Worm (Caenorhabditis elegans) whole organism, dauer: ENCODE measurements around the gene prmt-9.
"Not testable (repeated sequence)": the region's sequence is repeated elsewhere in the genome, so short reads cannot be mapped to it uniquely, and the experiment has no call there.

Source experiments
- unc-62 ChIP-seq: sonication (generic microtip); optimal IDR thresholded peaks from 2 replicates; lab custom pipeline; 2017; ENCODE audit warnings: missing biosample characterization, missing genetic modification reagents, missing genetic modification characterization

Gene prmt-9

DNA sequence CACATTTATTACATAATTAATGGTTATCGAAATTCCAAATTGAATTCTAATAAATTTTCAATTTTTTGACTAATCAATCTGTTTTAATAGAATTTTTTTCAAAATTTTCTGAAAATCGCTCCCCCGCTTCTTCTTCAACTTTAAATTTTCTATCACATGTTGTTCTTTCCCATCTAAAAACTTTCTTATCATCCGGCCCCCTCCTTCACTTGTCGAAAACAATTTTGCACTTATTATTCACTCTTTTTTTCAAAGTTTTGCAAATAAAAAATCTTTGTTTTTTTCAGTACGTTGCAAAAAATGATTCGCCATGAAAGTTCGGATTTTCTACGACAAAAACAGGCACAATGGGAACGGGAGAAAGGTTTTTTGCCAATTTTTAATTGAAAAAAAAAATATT is 4.2 kb upstream of the prmt-9 start, which contains the start of gene T23B5.3:
Gene T23B5.3 (plus strand): TSS at position 301 of the 400 bp plus-strand sequence.
- TF ChIP-seq unc-62 (GFP tag; lab: Kevin White, UChicago) = no peak

DNA sequence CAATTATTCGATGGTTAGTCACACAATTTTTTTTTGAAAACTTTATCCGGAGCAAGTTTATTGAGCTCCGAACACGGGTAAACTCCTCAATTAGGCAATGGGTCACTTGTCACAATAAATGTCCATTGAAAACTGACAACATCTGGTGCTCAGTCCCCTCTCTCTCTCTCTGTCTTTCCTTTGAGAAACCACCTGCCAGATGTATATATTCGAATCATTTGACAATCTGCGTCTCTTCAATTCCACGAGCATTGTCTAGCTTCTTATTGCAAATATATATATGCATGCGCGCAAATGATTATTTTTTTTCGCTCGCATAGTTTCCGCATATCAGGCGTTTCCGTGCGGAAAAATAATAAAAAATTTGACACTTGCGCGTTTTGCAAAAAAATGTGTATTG is 1.6 kb upstream of the prmt-9 start:
- TF ChIP-seq unc-62 (GFP tag; lab: Kevin White, UChicago) = no peak

DNA sequence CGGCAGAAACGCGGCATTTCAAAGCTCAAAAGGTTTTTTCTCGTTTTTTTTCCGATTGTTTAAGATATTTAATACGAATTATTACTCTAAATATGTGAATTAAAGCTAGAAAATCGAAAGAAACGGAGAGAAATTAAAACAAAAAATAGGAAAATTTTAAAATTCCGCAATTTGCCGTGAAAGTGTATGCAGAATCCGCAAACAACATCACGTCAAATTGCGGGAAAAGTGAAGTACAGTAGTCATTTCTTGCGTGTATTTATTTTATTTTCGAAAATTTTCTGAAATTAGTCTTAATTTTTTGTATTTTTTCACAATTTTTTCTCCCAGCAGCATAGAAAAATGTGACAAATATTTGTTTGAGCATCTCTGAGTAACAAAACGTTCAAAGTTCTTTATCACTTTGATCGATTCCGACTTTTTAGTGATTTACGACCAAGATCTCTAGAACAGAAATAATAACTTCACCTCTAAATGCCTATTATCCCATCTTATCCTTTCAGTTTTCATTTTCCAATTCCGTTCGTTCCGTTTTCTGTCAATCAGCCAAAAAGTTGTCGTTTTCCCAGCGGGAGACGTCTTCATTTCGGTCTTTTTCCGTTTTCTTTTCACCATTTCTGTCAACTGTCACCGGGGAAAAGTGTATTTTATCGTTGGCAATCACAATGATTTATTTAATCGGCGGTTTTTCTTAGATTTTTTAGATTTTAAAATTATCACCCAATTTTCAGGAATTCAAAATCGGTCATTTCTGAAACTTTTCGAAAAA is 832 bp upstream of the prmt-9 start:
- no peak for TF ChIP-seq unc-62 (GFP tag; lab: Kevin White, UChicago)

DNA sequence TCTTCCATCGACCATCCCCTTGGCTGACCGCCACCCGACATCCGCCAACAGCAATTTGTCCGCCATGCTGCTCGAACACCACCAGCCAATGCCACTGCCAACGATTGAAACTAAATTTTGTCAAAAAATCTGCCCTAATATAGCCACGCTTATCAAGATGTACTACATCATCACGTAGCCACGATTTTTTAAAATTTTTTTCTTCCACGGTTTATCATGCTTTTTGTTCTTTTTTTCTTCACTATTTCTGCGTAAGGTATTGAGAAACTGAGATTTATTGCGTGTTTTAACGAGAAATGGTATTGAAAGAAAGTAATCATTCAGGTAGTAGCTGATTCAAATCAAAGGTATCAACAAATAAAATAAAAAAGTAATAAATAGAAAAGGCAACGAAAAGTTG is 7.0 kb downstream of the prmt-9 start, which contains the start of gene T23B5.6:
Gene T23B5.6 (minus strand): TSS at position 101 of the 400 bp plus-strand sequence.
- not testable (repeated sequence) for TF ChIP-seq unc-62 (GFP tag; lab: Kevin White, UChicago)

ce11 chrIV:12674700-12675099 is 9.5 kb downstream of the prmt-9 start, which contains the start of gene T23B5.4:
TSS of gene T23B5.4 (plus strand) at chrIV:12675000.
- TF ChIP-seq unc-62 (GFP tag; lab: Kevin White, UChicago) = no peak

- TF ChIP-seq unc-62 (GFP tag; lab: Kevin White, UChicago) = no peak
Observed at ce11 chrIV:12653094-12653493, 31.1 kb downstream of the prmt-9 start, which contains the start of the genes wdfy-3 and C26H9A.4. TSS of gene wdfy-3 (plus strand) at chrIV:12653401. TSS of gene C26H9A.4 (plus strand) at chrIV:12653410.

ce11 chrIV:12651570-12651969 is 32.6 kb downstream of the prmt-9 start:
- TF ChIP-seq unc-62 (GFP tag; lab: Kevin White, UChicago) = no peak

- TF ChIP-seq unc-62 (GFP tag; lab: Kevin White, UChicago) = no peak
Observed at ce11 chrIV:12650597-12650996, 33.6 kb downstream of the prmt-9 start.

ce11 chrIV:12640875-12641860 is 43.0 kb downstream of the prmt-9 start:
- TF ChIP-seq unc-62 (GFP tag; lab: Kevin White, UChicago) = no peak

- no peak for TF ChIP-seq unc-62 (GFP tag; lab: Kevin White, UChicago)
Observed at ce11 chrIV:12640137-12640536, 44.0 kb downstream of the prmt-9 start, which contains the start of gene vha-7. TSS of gene vha-7 (plus strand) at chrIV:12640462.

DNA sequence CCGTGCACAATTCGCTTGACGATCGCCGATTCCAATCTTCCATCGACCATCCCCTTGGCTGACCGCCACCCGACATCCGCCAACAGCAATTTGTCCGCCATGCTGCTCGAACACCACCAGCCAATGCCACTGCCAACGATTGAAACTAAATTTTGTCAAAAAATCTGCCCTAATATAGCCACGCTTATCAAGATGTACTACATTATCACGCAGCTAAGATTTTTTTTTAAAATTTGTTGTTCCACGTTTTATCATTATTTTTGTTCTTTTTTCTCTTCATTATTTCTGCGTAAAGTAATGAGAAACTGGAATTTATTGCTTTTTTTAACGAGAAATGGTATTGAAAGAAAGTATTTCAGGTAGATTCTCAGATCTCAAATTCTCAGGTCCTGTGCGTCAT is 44.9 kb downstream of the prmt-9 start, which contains the start of gene C26H9A.3:
Gene C26H9A.3 (minus strand): TSS at position 101 of the 400 bp plus-strand sequence.
- TF ChIP-seq unc-62 (GFP tag; lab: Kevin White, UChicago) = not testable (repeated sequence)

ce11 chrIV:12637340-12637739 is 46.8 kb downstream of the prmt-9 start:
- TF ChIP-seq unc-62 (GFP tag; lab: Kevin White, UChicago) = no peak

ce11 chrIV:12633825-12634224 is 50.4 kb downstream of the prmt-9 start:
- TF ChIP-seq unc-62 (GFP tag; lab: Kevin White, UChicago) = no peak

DNA sequence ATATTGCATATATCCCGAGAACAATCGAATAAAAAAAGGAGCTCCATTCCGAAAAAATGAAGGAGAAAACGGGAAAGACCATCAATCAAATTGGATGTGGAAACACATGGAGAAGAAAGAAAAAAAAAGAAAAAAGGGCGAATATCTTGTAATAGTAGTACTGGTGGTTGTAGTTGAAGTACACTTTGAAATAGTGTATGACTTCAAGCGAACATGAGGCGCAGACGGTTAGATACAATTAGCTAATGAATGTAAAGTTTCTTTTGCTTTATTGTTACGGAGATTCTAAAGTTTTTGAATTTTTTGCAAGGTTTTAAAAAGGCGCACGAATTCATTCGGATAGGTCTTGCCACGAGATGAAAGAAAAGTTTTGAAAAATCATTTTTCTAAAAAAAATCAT is 51.7 kb downstream of the prmt-9 start:
- no peak for TF ChIP-seq unc-62 (GFP tag; lab: Kevin White, UChicago)

- no peak for TF ChIP-seq unc-62 (GFP tag; lab: Kevin White, UChicago)
Observed at ce11 chrIV:12630922-12631321, 53.3 kb downstream of the prmt-9 start, which contains the start of gene ark-1. TSS of gene ark-1 (minus strand) at chrIV:12631022.
